Fruit fly (Drosophila melanogaster) whole organism, embryonic: ENCODE data around the gene CG42824.
A peak's percentile ranks its signal among the peaks of the same experiment; 100 is the strongest.

Source experiments
- CG11093 ChIP-seq: fragments of 200-800 bp; sonication (Bioruptor generic); IDR thresholded peaks from 3 replicates; pipeline ENCODE4 v1.3.6; 2022; ENCODE audit warnings: missing biosample characterization, missing genetic modification characterization
- CG12071 ChIP-seq: fragments of 200-800 bp; sonication (Bioruptor generic); optimal IDR thresholded peaks from 3 replicates; lab custom pipeline; 2018; ENCODE audit warnings: missing biosample characterization, mild to moderate bottlenecking, missing genetic modification characterization
- CG12769 ChIP-seq: fragments of 200-800 bp; sonication (Bioruptor generic); optimal IDR thresholded peaks from 2 replicates; lab custom pipeline; 2019; ENCODE audit warnings: missing biosample characterization, mild to moderate bottlenecking, missing genetic modification characterization, moderate library complexity
- CG13775 ChIP-seq: fragments of 200-800 bp; sonication (Bioruptor generic); optimal IDR thresholded peaks from 3 replicates; lab custom pipeline; 2017; ENCODE audit warnings: missing biosample characterization, mild to moderate bottlenecking, missing genetic modification characterization
- CG14441 ChIP-seq: fragments of 200-800 bp; sonication (Bioruptor generic); IDR thresholded peaks from 2 replicates; pipeline ENCODE4 v1.3.6; 2022; ENCODE audit warnings: missing biosample characterization, missing genetic modification characterization
- CG15514 ChIP-seq: fragments of 200-800 bp; sonication (Bioruptor generic); optimal IDR thresholded peaks from 3 replicates; lab custom pipeline; 2017; ENCODE audit warnings: missing biosample characterization, missing genetic modification characterization, mild to moderate bottlenecking, moderate library complexity, missing genetic modification reagents
- CG3995 ChIP-seq: fragments of 200-800 bp; sonication (Bioruptor generic); optimal IDR thresholded peaks from 3 replicates; lab custom pipeline; 2016; ENCODE audit warnings: missing biosample characterization, missing genetic modification characterization
- CG42726 ChIP-seq: fragments of 200-800 bp; sonication (Bioruptor generic); IDR thresholded peaks from 2 replicates; pipeline ENCODE4 v1.3.6; 2022; ENCODE audit warnings: missing biosample characterization, missing genetic modification characterization; ENCODE audit not compliant: partially characterized antibody
- CG4360 ChIP-seq: fragments of 200-800 bp; sonication (Bioruptor generic); IDR thresholded peaks from 2 replicates; pipeline ENCODE4 v1.3.6; 2022; ENCODE audit warnings: missing biosample characterization, missing genetic modification characterization
- CG43689 ChIP-seq: fragments of 200-800 bp; sonication (Bioruptor generic); IDR thresholded peaks from 2 replicates; pipeline ENCODE4 v1.3.6; 2022; ENCODE audit warnings: missing biosample characterization, missing genetic modification characterization
- CG6683 ChIP-seq: fragments of 200-800 bp; sonication (Bioruptor generic); optimal IDR thresholded peaks from 2 replicates; lab custom pipeline; 2017; ENCODE audit warnings: missing biosample characterization, mild to moderate bottlenecking, missing genetic modification characterization, missing genetic modification reagents
- CG8765 ChIP-seq: fragments of 200-800 bp; sonication (Bioruptor generic); IDR thresholded peaks from 2 replicates; pipeline ENCODE4 v1.3.6; 2022; ENCODE audit warnings: missing biosample characterization, missing genetic modification characterization
- CG9609 ChIP-seq: fragments of 200-800 bp; sonication (Bioruptor generic); optimal IDR thresholded peaks from 3 replicates; lab custom pipeline; 2016; ENCODE audit warnings: missing biosample characterization, missing genetic modification characterization
- CoRest ChIP-seq: fragments of 200-800 bp; sonication (Bioruptor generic); optimal IDR thresholded peaks from 3 replicates; lab custom pipeline; 2018; ENCODE audit warnings: missing biosample characterization, mild to moderate bottlenecking, missing genetic modification characterization, moderate library complexity
- D19A ChIP-seq: fragments of 200-800 bp; optimal IDR thresholded peaks from 3 replicates; lab custom pipeline; 2019; ENCODE audit warnings: missing biosample characterization, mild to moderate bottlenecking, missing genetic modification characterization, moderate library complexity
- Dad ChIP-seq: fragments of 200-800 bp; sonication (Bioruptor generic); optimal IDR thresholded peaks from 3 replicates; lab custom pipeline; 2016; ENCODE audit warnings: missing biosample characterization, missing genetic modification characterization
- Elba2 ChIP-seq: fragments of 200-800 bp; sonication (Bioruptor generic); optimal IDR thresholded peaks from 3 replicates; lab custom pipeline; 2016; ENCODE audit warnings: missing biosample characterization, missing genetic modification characterization
- Hey ChIP-seq: fragments of 200-800 bp; sonication (Bioruptor generic); optimal IDR thresholded peaks from 3 replicates; lab custom pipeline; 2018; ENCODE audit warnings: missing biosample characterization, mild to moderate bottlenecking, missing genetic modification characterization
- Hr3 ChIP-seq: fragments of 200-800 bp; sonication (Bioruptor generic); optimal IDR thresholded peaks from 3 replicates; lab custom pipeline; 2016; ENCODE audit warnings: missing biosample characterization, missing genetic modification characterization
- Lpt ChIP-seq: fragments of >200 bp; optimal IDR thresholded peaks from 2 replicates; lab custom pipeline; 2018; ENCODE audit warnings: missing biosample characterization, missing genetic modification characterization
- Neu2 ChIP-seq: fragments of 200-800 bp; sonication (Bioruptor generic); optimal IDR thresholded peaks from 3 replicates; lab custom pipeline; 2016; ENCODE audit warnings: missing biosample characterization, missing genetic modification characterization, borderline replicate concordance
- Nf-YA ChIP-seq: fragments of 200-800 bp; sonication (Bioruptor generic); IDR thresholded peaks from 2 replicates; pipeline ENCODE4 v1.3.6; 2022; ENCODE audit warnings: missing biosample characterization, missing genetic modification characterization
- Nf-YC ChIP-seq: fragments of 200-800 bp; optimal IDR thresholded peaks from 3 replicates; lab custom pipeline; 2019; ENCODE audit warnings: missing biosample characterization, mild to moderate bottlenecking, missing genetic modification characterization, moderate library complexity
- Optix ChIP-seq: fragments of 200-800 bp; sonication (Bioruptor generic); IDR thresholded peaks from 3 replicates; pipeline ENCODE4 v1.3.6; 2022; ENCODE audit warnings: missing biosample characterization, missing genetic modification characterization
- Rx ChIP-seq: fragments of 200-800 bp; sonication (Bioruptor generic); IDR thresholded peaks from 2 replicates; pipeline ENCODE4 v1.3.6; 2022; ENCODE audit warnings: missing biosample characterization, missing genetic modification characterization
- Sox102F ChIP-seq: fragments of 200-800 bp; sonication (Bioruptor generic); optimal IDR thresholded peaks from 2 replicates; lab custom pipeline; 2018; ENCODE audit warnings: missing biosample characterization, mild to moderate bottlenecking, missing genetic modification characterization, moderate library complexity
- Taf1 ChIP-seq: fragments of 200-800 bp; sonication (Bioruptor generic); IDR thresholded peaks from 2 replicates; pipeline ENCODE4 v1.3.6; 2022; ENCODE audit warnings: missing biosample characterization, missing genetic modification characterization
- Vsx1 ChIP-seq: fragments of 200-800 bp; sonication (Bioruptor generic); optimal IDR thresholded peaks from 2 replicates; lab custom pipeline; 2017; ENCODE audit warnings: missing biosample characterization, mild to moderate bottlenecking, missing genetic modification characterization, missing genetic modification reagents
- amos ChIP-seq: fragments of 200-800 bp; sonication (Bioruptor generic); IDR thresholded peaks from 2 replicates; pipeline ENCODE4 v1.3.6; 2022; ENCODE audit warnings: missing biosample characterization, missing genetic modification characterization; ENCODE audit not compliant: partially characterized antibody
- cwo ChIP-seq: fragments of 200-800 bp; sonication (Bioruptor generic); optimal IDR thresholded peaks from 3 replicates; lab custom pipeline; 2017; ENCODE audit warnings: missing biosample characterization, missing genetic modification characterization, mild to moderate bottlenecking, moderate library complexity, missing genetic modification reagents
- da ChIP-seq: fragments of 200-800 bp; sonication (Bioruptor generic); optimal IDR thresholded peaks from 2 replicates; lab custom pipeline; 2016; ENCODE audit warnings: missing biosample characterization, missing genetic modification characterization
- dati ChIP-seq: fragments of 200-800 bp; sonication (Bioruptor generic); IDR thresholded peaks from 2 replicates; pipeline ENCODE4 v1.3.6; 2022; ENCODE audit warnings: missing biosample characterization, missing genetic modification characterization
- eyg ChIP-seq: fragments of 200-800 bp; sonication (Bioruptor generic); optimal IDR thresholded peaks from 3 replicates; lab custom pipeline; 2016; ENCODE audit warnings: missing biosample characterization, missing genetic modification characterization
- fd3F ChIP-seq: fragments of 200-800 bp; sonication (Bioruptor generic); optimal IDR thresholded peaks from 2 replicates; lab custom pipeline; 2018; ENCODE audit warnings: missing biosample characterization, mild to moderate bottlenecking, missing genetic modification characterization, moderate library complexity
- fru ChIP-seq: fragments of >200 bp; optimal IDR thresholded peaks from 2 replicates; lab custom pipeline; 2017
- ftz-f1 ChIP-seq: fragments of 200-800 bp; sonication (Bioruptor generic); optimal IDR thresholded peaks from 2 replicates; lab custom pipeline; 2016; ENCODE audit warnings: missing biosample characterization, missing genetic modification characterization
- ken ChIP-seq: fragments of 200-800 bp; sonication (Bioruptor generic); IDR thresholded peaks from 3 replicates; pipeline ENCODE4 v1.3.6; 2022; ENCODE audit warnings: missing biosample characterization, missing genetic modification characterization
- nerfin-1 ChIP-seq: fragments of 200-800 bp; sonication (Bioruptor generic); optimal IDR thresholded peaks from 3 replicates; lab custom pipeline; 2019; ENCODE audit warnings: missing biosample characterization, mild to moderate bottlenecking, missing genetic modification characterization, moderate library complexity
- oc ChIP-seq: fragments of 200-800 bp; sonication (Bioruptor generic); optimal IDR thresholded peaks from 2 replicates; lab custom pipeline; 2018; ENCODE audit warnings: missing biosample characterization, mild to moderate bottlenecking, missing genetic modification characterization, moderate library complexity
- otp ChIP-seq: fragments of 200-800 bp; sonication (Bioruptor generic); IDR thresholded peaks from 3 replicates; pipeline ENCODE4, ENCODE4 v1.3.6; 2022; ENCODE audit warnings: missing biosample characterization, missing genetic modification characterization
- row ChIP-seq: fragments of 200-800 bp; sonication (Bioruptor generic); IDR thresholded peaks from 3 replicates; pipeline ENCODE4 v1.3.6; 2022; ENCODE audit warnings: missing biosample characterization, missing genetic modification characterization
- sens ChIP-seq: fragments of 200-800 bp; sonication (Bioruptor generic); peaks from one replicate; lab custom pipeline; 2016; ENCODE audit warnings: missing biosample characterization, missing genetic modification characterization
- slou ChIP-seq: fragments of 200-800 bp; sonication (Bioruptor generic); optimal IDR thresholded peaks from 3 replicates; lab custom pipeline; 2016; ENCODE audit warnings: missing biosample characterization, missing genetic modification characterization
- sna ChIP-seq: fragments of 200-800 bp; sonication (Bioruptor generic); IDR thresholded peaks from 2 replicates; pipeline ENCODE4 v1.3.6; 2022; ENCODE audit warnings: missing biosample characterization, missing genetic modification characterization; ENCODE audit not compliant: partially characterized antibody
- sr ChIP-seq: fragments of 200-800 bp; sonication (Bioruptor generic); IDR thresholded peaks from 3 replicates; pipeline ENCODE4 v1.3.6; 2022; ENCODE audit warnings: missing biosample characterization, missing genetic modification characterization
- tin ChIP-seq: fragments of 200-800 bp; sonication (Bioruptor generic); optimal IDR thresholded peaks from 3 replicates; lab custom pipeline; 2016; ENCODE audit warnings: missing biosample characterization, missing genetic modification characterization
- toy ChIP-seq: fragments of 200-800 bp; sonication (Bioruptor generic); IDR thresholded peaks from 2 replicates; pipeline ENCODE4 v1.3.6; 2022; ENCODE audit warnings: missing biosample characterization, missing genetic modification characterization
- vfl ChIP-seq: fragments of 200-800 bp; sonication (Bioruptor generic); optimal IDR thresholded peaks from 2 replicates; lab custom pipeline; 2016; ENCODE audit warnings: missing biosample characterization, missing genetic modification characterization
- wdn ChIP-seq: fragments of 200-800 bp; sonication (Bioruptor generic); IDR thresholded peaks from 2 replicates; pipeline ENCODE4 v1.3.6; 2022; ENCODE audit warnings: missing biosample characterization, missing genetic modification characterization
- wor ChIP-seq: fragments of 200-800 bp; sonication (Bioruptor generic); IDR thresholded peaks from 2 replicates; pipeline ENCODE4 v1.3.6; 2022; ENCODE audit warnings: missing biosample characterization, missing genetic modification characterization
- zfh2 ChIP-seq: fragments of 200-800 bp; sonication (Bioruptor generic); optimal IDR thresholded peaks from 2 replicates; lab custom pipeline; 2016; ENCODE audit warnings: missing biosample characterization, missing genetic modification characterization

CG42824 gene

DNA sequence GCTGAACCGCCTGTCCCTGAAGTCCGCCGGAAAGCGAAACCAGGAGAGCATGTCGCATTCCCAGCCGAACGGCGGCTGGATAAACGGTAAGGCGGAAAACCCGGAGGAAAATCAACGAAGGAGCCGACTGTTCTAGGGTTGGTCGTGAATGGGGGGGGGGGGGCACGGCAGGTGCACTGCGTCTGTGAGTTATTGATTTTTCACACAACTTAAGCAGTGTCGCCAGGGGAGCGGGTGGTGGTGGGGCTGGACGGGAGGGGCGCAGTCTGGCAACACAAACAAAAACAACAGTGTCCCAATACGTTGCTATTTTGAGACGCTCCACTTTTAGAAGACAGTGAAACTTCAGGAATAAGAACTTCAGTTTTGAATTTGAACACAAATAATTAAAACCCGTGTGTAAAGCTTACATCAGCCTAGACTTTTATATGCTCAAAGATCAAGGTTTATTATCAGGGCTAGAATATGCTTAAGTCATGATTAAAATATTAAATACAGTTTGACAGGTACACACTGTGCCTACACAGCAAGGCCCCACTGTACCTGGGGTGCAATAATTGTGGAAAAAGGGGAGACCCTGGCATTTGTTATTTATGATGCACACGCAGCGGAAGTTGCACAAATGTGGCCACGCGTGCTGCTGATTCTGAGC is 20.0 kb downstream of the CG42824 start (continued):
- peak; percentile 27; the same call in 1 of the 2 replicates for TF ChIP-seq wdn (GFP tag; lab: Robert Waterston, UW)
- peak; percentile 74 for TF ChIP-seq CG12769 (tag; lab: Kevin White, UChicago)
- peak; percentile 81 for TF ChIP-seq Sox102F (GFP tag; lab: Kevin White, UChicago)
- TF ChIP-seq Lpt (GFP tag; lab: Kevin White, UChicago), result no peak
- TF ChIP-seq zfh2 (GFP tag; lab: Kevin White, UChicago), result peak; percentile 12
- TF ChIP-seq nerfin-1 (tag; lab: Kevin White, UChicago), result peak; percentile 57
- TF ChIP-seq CG8765 (GFP tag; lab: Robert Waterston, UW), result peak; percentile 43; the same call in 1 of the 2 replicates
- TF ChIP-seq fd3F, result peak; percentile 11
- TF ChIP-seq amos, result no peak
- peak; percentile 69; the same call in 2 of the 3 replicates for TF ChIP-seq Optix
- peak; percentile 38 for TF ChIP-seq CG9609 (GFP tag; lab: Kevin White, UChicago)
- no peak for TF ChIP-seq CG3995 (GFP tag; lab: Kevin White, UChicago)
- peak; percentile 56 for TF ChIP-seq CG14441 (GFP tag; lab: Robert Waterston, UW)
- TF ChIP-seq Rx (GFP tag; lab: Robert Waterston, UW), result peak; percentile 58
- no peak for TF ChIP-seq CG15514
- no peak for TF ChIP-seq CG42726 (GFP tag; lab: Robert Waterston, UW)
- TF ChIP-seq cwo (GFP tag; lab: Kevin White, UChicago), result peak; percentile 30
- peak; percentile 40; the same call in 1 of the 2 replicates for TF ChIP-seq CG4360 (GFP tag; lab: Robert Waterston, UW)
- 0 out of 3 replicates have a peak, but pooled peaks have one; percentile 18 for TF ChIP-seq sr
- TF ChIP-seq otp (GFP tag; lab: Robert Waterston, UW), result peak; percentile 76
- peak; percentile 94 for TF ChIP-seq sens (GFP tag; lab: Kevin White, UChicago)
- TF ChIP-seq ftz-f1 (GFP tag; lab: Kevin White, UChicago), result no peak
- TF ChIP-seq Dad (GFP tag; lab: Kevin White, UChicago), result peak; percentile 17
- no peak for TF ChIP-seq vfl (GFP tag; lab: Kevin White, UChicago)
- TF ChIP-seq wor (GFP tag; lab: Robert Waterston, UW), result peak; percentile 54
- no peak for TF ChIP-seq fru
- peak; percentile 62 for TF ChIP-seq Hr3 (GFP tag; lab: Kevin White, UChicago)
- peak; percentile 68 for TF ChIP-seq D19A (tag; lab: Kevin White, UChicago)
- TF ChIP-seq dati, result peak; percentile 55
- TF ChIP-seq CG6683 (GFP tag; lab: Kevin White, UChicago), result no peak
- TF ChIP-seq row, result peak; percentile 92
- no peak for TF ChIP-seq Hey (tag; lab: Kevin White, UChicago)
- no peak for TF ChIP-seq eyg
- TF ChIP-seq Neu2 (GFP tag; lab: Kevin White, UChicago), result no peak
- TF ChIP-seq CG12071 (GFP tag; lab: Kevin White, UChicago), result peak; percentile 67
- TF ChIP-seq CG13775 (GFP tag; lab: Kevin White, UChicago), result peak; percentile 3
- no peak for TF ChIP-seq toy (GFP tag; lab: Robert Waterston, UW)
- peak; percentile 72 for TF ChIP-seq CoRest (tag; lab: Kevin White, UChicago)
- TF ChIP-seq tin, result peak; percentile 69
- TF ChIP-seq sna (GFP tag; lab: Robert Waterston, UW), result no peak
- TF ChIP-seq ken (GFP tag; lab: Robert Waterston, UW), result peak; percentile 76
- TF ChIP-seq Nf-YA (GFP tag; lab: Robert Waterston, UW), result peak; percentile 57; the same call in 1 of the 2 replicates
- TF ChIP-seq da (GFP tag; lab: Kevin White, UChicago), result no peak
- no peak; the same call in 1 of the 2 replicates for TF ChIP-seq Taf1 (GFP tag; lab: Robert Waterston, UW)
- peak; percentile 42 for TF ChIP-seq Vsx1
- TF ChIP-seq Nf-YC (tag; lab: Kevin White, UChicago), result peak; percentile 6
- TF ChIP-seq oc (tag; lab: Kevin White, UChicago), result peak; percentile 39
- TF ChIP-seq CG43689 (GFP tag; lab: Robert Waterston, UW), result peak; percentile 47; the same call in 1 of the 2 replicates
- no peak for TF ChIP-seq slou (GFP tag; lab: Kevin White, UChicago)
- TF ChIP-seq Elba2 (GFP tag; lab: Kevin White, UChicago), result no peak
- peak; percentile 72; the same call in 2 of the 3 replicates for TF ChIP-seq CG11093 (GFP tag; lab: Robert Waterston, UW)
